Worm (Caenorhabditis elegans) whole organism, young adult: Measurements from ENCODE around the gene F55C5.10.

Experiments used
- B0019.2 ChIP-seq: fragments of 200-800 bp; sonication (Bioruptor generic); conservative IDR thresholded peaks from 2 replicates; pipeline ENCODE4 v1.3.6; 2022; ENCODE audit warnings: missing genetic modification reagents, missing genetic modification characterization, missing compliant biosample characterization
- C06A6.2 ChIP-seq: fragments of 200-800 bp; sonication (Bioruptor generic); conservative IDR thresholded peaks from 2 replicates; pipeline ENCODE4 v1.3.6; 2022; ENCODE audit warnings: missing genetic modification characterization, missing compliant biosample characterization
- D2030.7 ChIP-seq: fragments of 200-800 bp; sonication (Bioruptor generic); IDR thresholded peaks from 2 replicates; pipeline ENCODE4 v1.3.6; 2022; ENCODE audit warnings: missing genetic modification reagents, missing genetic modification characterization, missing compliant biosample characterization
- F23B12.7 ChIP-seq: sonication (generic microtip); optimal IDR thresholded peaks from 2 replicates; lab custom pipeline; 2017; ENCODE audit warnings: missing genetic modification characterization, mild to moderate bottlenecking, missing compliant biosample characterization, antibody characterized with exemption, moderate library complexity; ENCODE audit not compliant: insufficient read depth
- F39B2.1 ChIP-seq: fragments of 200-800 bp; sonication (Bioruptor generic); IDR thresholded peaks from 2 replicates; pipeline ENCODE4 v1.3.6; 2022; ENCODE audit warnings: missing genetic modification reagents, missing genetic modification characterization, missing compliant biosample characterization
- F49E8.2 ChIP-seq: sonication (generic microtip); optimal IDR thresholded peaks from 3 replicates; lab custom pipeline; 2017; ENCODE audit warnings: missing genetic modification characterization, mild to moderate bottlenecking, missing compliant biosample characterization, antibody characterized with exemption, moderate library complexity; ENCODE audit not compliant: insufficient read depth
- F57A8.1 ChIP-seq: fragments of 200-800 bp; sonication (Bioruptor generic); optimal IDR thresholded peaks from 2 replicates; lab custom pipeline; 2018; ENCODE audit warnings: mild to moderate bottlenecking, missing genetic modification characterization, moderate library complexity, missing compliant biosample characterization
- K11D2.4 ChIP-seq: fragments of 200-800 bp; sonication (Bioruptor generic); IDR thresholded peaks from 2 replicates; pipeline ENCODE4 v1.3.6; 2022; ENCODE audit warnings: missing genetic modification reagents, missing genetic modification characterization, missing compliant biosample characterization
- Y53G8AR.9 ChIP-seq: fragments of 200-800 bp; sonication (Bioruptor generic); conservative IDR thresholded peaks from 2 replicates; pipeline ENCODE4 v1.3.6; 2022; ENCODE audit warnings: missing genetic modification reagents, missing genetic modification characterization, missing compliant biosample characterization
- Y79H2A.3 ChIP-seq: fragments of 200-800 bp; sonication (Bioruptor generic); conservative IDR thresholded peaks from 2 replicates; pipeline ENCODE4 v1.3.6; 2022; ENCODE audit warnings: missing genetic modification reagents, missing genetic modification characterization, missing compliant biosample characterization
- Y95B8A.8 ChIP-seq: fragments of 200-800 bp; sonication (Bioruptor generic); IDR thresholded peaks from 2 replicates; pipeline ENCODE4 v1.3.6; 2022; ENCODE audit warnings: missing genetic modification reagents, missing genetic modification characterization, missing compliant biosample characterization
- ama-1 ChIP-seq, 3 experiments: fragments of 150-350 bp in 1 of 3; sonication (generic microtip) in 2 of 3; optimal IDR thresholded peaks; 2 replicates each; lab custom pipeline; 2014 to 2018; ENCODE audit warnings: missing biosample characterization in 2 of 3, missing genetic modification characterization in 2 of 3, missing genetic modification reagents in 2 of 3
- atf-7 ChIP-seq: sonication (generic microtip); optimal IDR thresholded peaks from 2 replicates; lab custom pipeline; 2017; ENCODE audit warnings: mild to moderate bottlenecking, missing genetic modification characterization, missing compliant biosample characterization
- attf-3 ChIP-seq: fragments of 200-800 bp; sonication (Bioruptor generic); conservative IDR thresholded peaks from 2 replicates; pipeline ENCODE4 v1.3.6; 2022; ENCODE audit warnings: missing genetic modification reagents, missing genetic modification characterization, missing compliant biosample characterization
- attf-5 ChIP-seq: fragments of 200-800 bp; sonication (Bioruptor generic); optimal IDR thresholded peaks from 2 replicates; lab custom pipeline; 2018; ENCODE audit warnings: mild to moderate bottlenecking, missing genetic modification characterization, missing compliant biosample characterization
- attf-6 ChIP-seq: fragments of 200-800 bp; sonication (Bioruptor generic); IDR thresholded peaks from 2 replicates; pipeline ENCODE4 v1.3.6; 2022; ENCODE audit warnings: missing genetic modification reagents, missing genetic modification characterization, missing compliant biosample characterization
- bed-2 ChIP-seq: fragments of 200-800 bp; sonication (Bioruptor generic); IDR thresholded peaks from 2 replicates; pipeline ENCODE4 v1.3.6; 2022; ENCODE audit warnings: missing genetic modification reagents, missing genetic modification characterization, missing compliant biosample characterization
- cebp-1 ChIP-seq, 2 experiments: fragments of 200-800 bp in 1 of 2; sonication (Bioruptor generic) in 1 of 2; sonication (generic microtip) in 1 of 2; IDR thresholded peaks in 1 of 2; optimal IDR thresholded peaks in 1 of 2; 2 replicates each; pipeline versions ENCODE4 v1.3.6 to Lab custom; 2017 to 2022; ENCODE audit warnings: missing compliant biosample characterization in 2 of 2, missing genetic modification characterization in 2 of 2, mild to moderate bottlenecking in 1 of 2, missing genetic modification reagents in 1 of 2, moderate library complexity in 1 of 2
- ceh-27 ChIP-seq: fragments of 200-800 bp; sonication (Bioruptor generic); optimal IDR thresholded peaks from 2 replicates; lab custom pipeline; 2018; ENCODE audit warnings: mild to moderate bottlenecking, missing genetic modification characterization, moderate library complexity, missing compliant biosample characterization
- chd-7 ChIP-seq: sonication (generic microtip); optimal IDR thresholded peaks from 2 replicates; lab custom pipeline; 2016; ENCODE audit warnings: mild to moderate bottlenecking, missing genetic modification characterization, moderate library complexity, missing compliant biosample characterization
- dox-1 ChIP-seq: fragments of 200-800 bp; sonication (Bioruptor generic); IDR thresholded peaks from 2 replicates; pipeline ENCODE4 v1.3.6; 2022; ENCODE audit warnings: missing genetic modification reagents, missing genetic modification characterization, missing compliant biosample characterization
- egl-18 ChIP-seq: fragments of 200-800 bp; sonication (Bioruptor generic); IDR thresholded peaks from 2 replicates; pipeline ENCODE4 v1.3.6; 2022; ENCODE audit warnings: missing genetic modification reagents, missing genetic modification characterization, missing compliant biosample characterization
- egrh-3 ChIP-seq: fragments of 200-800 bp; sonication (Bioruptor generic); IDR thresholded peaks from 2 replicates; pipeline ENCODE4 v1.3.6; 2022; ENCODE audit warnings: missing genetic modification reagents, missing genetic modification characterization, missing compliant biosample characterization
- him-1 ChIP-seq: sonication (generic microtip); optimal IDR thresholded peaks from 2 replicates; lab custom pipeline; 2016; ENCODE audit warnings: missing genotype, missing genetic modification reagents, missing genetic modification characterization, missing compliant biosample characterization
- hmg-1.2 ChIP-seq: fragments of 200-800 bp; sonication (Bioruptor generic); IDR thresholded peaks from 2 replicates; pipeline ENCODE4 v1.3.6; 2022; ENCODE audit warnings: missing genetic modification reagents, missing genetic modification characterization, missing compliant biosample characterization
- hsf-1 ChIP-seq: fragments of 200-800 bp; sonication (Bioruptor generic); IDR thresholded peaks from 2 replicates; pipeline ENCODE4 v1.3.6; 2022; ENCODE audit warnings: missing genetic modification reagents, missing genetic modification characterization, missing compliant biosample characterization
- let-526 ChIP-seq: fragments of 200-800 bp; sonication (Bioruptor generic); IDR thresholded peaks from 2 replicates; pipeline ENCODE4 v1.3.6; 2022; ENCODE audit warnings: missing genetic modification reagents, missing genetic modification characterization, missing compliant biosample characterization
- lin-26 ChIP-seq: fragments of 200-800 bp; sonication (Bioruptor generic); IDR thresholded peaks from 2 replicates; pipeline ENCODE4 v1.3.6; 2022; ENCODE audit warnings: missing genetic modification reagents, missing genetic modification characterization, missing compliant biosample characterization
- lin-40 ChIP-seq: sonication (generic microtip); optimal IDR thresholded peaks from 2 replicates; lab custom pipeline; 2016; ENCODE audit warnings: missing genetic modification characterization, mild to moderate bottlenecking, missing compliant biosample characterization, missing genotype, missing genetic modification reagents
- lsl-1 ChIP-seq: fragments of 200-800 bp; sonication (Bioruptor generic); optimal IDR thresholded peaks from 2 replicates; lab custom pipeline; 2018; ENCODE audit warnings: mild to moderate bottlenecking, missing genetic modification characterization, moderate library complexity, missing compliant biosample characterization
- madf-10 ChIP-seq: sonication (generic microtip); optimal IDR thresholded peaks from 2 replicates; lab custom pipeline; 2016; ENCODE audit warnings: mild to moderate bottlenecking, missing genetic modification characterization, missing compliant biosample characterization
- madf-3 ChIP-seq: fragments of 200-800 bp; sonication (Bioruptor generic); IDR thresholded peaks from 2 replicates; pipeline ENCODE4 v1.3.6; 2022; ENCODE audit warnings: missing genetic modification reagents, missing genetic modification characterization, missing compliant biosample characterization
- madf-6 ChIP-seq: fragments of 200-800 bp; sonication (Bioruptor generic); IDR thresholded peaks from 2 replicates; pipeline ENCODE4 v1.3.6; 2022; ENCODE audit warnings: missing genetic modification reagents, missing genetic modification characterization, missing compliant biosample characterization
- madf-8 ChIP-seq: fragments of 200-800 bp; sonication (Bioruptor generic); conservative IDR thresholded peaks from 2 replicates; pipeline ENCODE4 v1.3.6; 2022; ENCODE audit warnings: missing genetic modification reagents, missing genetic modification characterization, missing compliant biosample characterization
- mcd-1 ChIP-seq: fragments of 200-800 bp; sonication (Bioruptor generic); IDR thresholded peaks from 2 replicates; pipeline ENCODE4 v1.3.6; 2022; ENCODE audit warnings: missing genetic modification reagents, missing genetic modification characterization, missing compliant biosample characterization
- mxl-1 ChIP-seq: sonication (generic microtip); optimal IDR thresholded peaks from 2 replicates; lab custom pipeline; 2016; ENCODE audit warnings: missing genetic modification characterization, missing compliant biosample characterization
- nfyb-1 ChIP-seq: fragments of 200-800 bp; sonication (Bioruptor generic); IDR thresholded peaks from 2 replicates; pipeline ENCODE4 v1.3.6; 2022; ENCODE audit warnings: missing genetic modification reagents, missing genetic modification characterization, missing compliant biosample characterization
- nhr-179 ChIP-seq: sonication (generic microtip); optimal IDR thresholded peaks from 2 replicates; lab custom pipeline; 2016; ENCODE audit warnings: mild to moderate bottlenecking, missing genetic modification characterization, missing compliant biosample characterization
- nhr-80 ChIP-seq: sonication (generic microtip); optimal IDR thresholded peaks from 2 replicates; lab custom pipeline; 2016; ENCODE audit warnings: missing genetic modification characterization, missing compliant biosample characterization
- pbrm-1 ChIP-seq: fragments of 200-800 bp; sonication (Bioruptor generic); IDR thresholded peaks from 2 replicates; pipeline ENCODE4 v1.3.6; 2022; ENCODE audit warnings: missing genetic modification reagents, missing genetic modification characterization, missing compliant biosample characterization
- snpc-4 ChIP-seq, 5 experiments: fragments of 150-350 bp in 1 of 5; sonication (generic microtip) in 4 of 5; optimal IDR thresholded peaks; 2 replicates each; lab custom pipeline; 2014 to 2018; ENCODE audit warnings: missing genetic modification characterization in 5 of 5, missing biosample characterization in 3 of 5, antibody characterized with exemption in 2 of 5, mild to moderate bottlenecking in 2 of 5, missing compliant biosample characterization in 2 of 5, missing genotype in 2 of 5, moderate library complexity in 2 of 5, missing genetic modification reagents in 1 of 5
- tlf-1 ChIP-seq: fragments of 200-800 bp; sonication (Bioruptor generic); optimal IDR thresholded peaks from 2 replicates; lab custom pipeline; 2018; ENCODE audit warnings: mild to moderate bottlenecking, missing genetic modification characterization, missing compliant biosample characterization
- ztf-25 ChIP-seq: fragments of 200-800 bp; sonication (Bioruptor generic); IDR thresholded peaks from 2 replicates; pipeline ENCODE4 v1.3.6; 2022; ENCODE audit warnings: missing genetic modification reagents, missing genetic modification characterization, missing compliant biosample characterization
- ztf-3 ChIP-seq: fragments of 200-800 bp; sonication (Bioruptor generic); optimal IDR thresholded peaks from 2 replicates; lab custom pipeline; 2018; ENCODE audit warnings: mild to moderate bottlenecking, missing genetic modification characterization, missing compliant biosample characterization

F55C5.10 gene

DNA sequence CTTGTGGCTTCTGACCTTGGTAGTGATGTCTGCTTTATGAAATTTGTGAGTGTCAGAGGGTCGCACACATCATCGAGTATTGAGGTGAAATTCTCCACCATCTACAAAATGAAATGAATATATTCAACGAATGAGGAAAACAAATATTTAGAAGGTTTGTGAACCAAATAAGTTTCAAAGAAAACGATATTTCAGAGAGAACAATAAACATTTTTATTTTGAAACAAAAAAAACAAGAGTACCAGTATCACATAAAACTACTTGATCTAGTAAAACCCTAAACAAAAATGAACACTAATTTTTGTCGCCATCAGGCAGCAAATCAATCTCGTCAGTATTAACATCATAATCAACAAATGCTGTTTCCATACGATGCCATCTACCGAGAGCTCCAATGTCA is 33.8 kb downstream of the F55C5.10 start, which contains the start of gene R04F11.3:
R04F11.3 (minus strand) TSS at position 101 of the 400 bp plus-strand sequence.
- no peak for TF ChIP-seq let-526 (GFP tag; lab: Robert Waterston, UW)
- TF ChIP-seq attf-6, result no peak
- no peak for TF ChIP-seq Y95B8A.8 (GFP tag; lab: Robert Waterston, UW)
- TF ChIP-seq ama-1 (optimal IDR thresholded peaks at IDR 0.05; lab: Kevin White, UChicago), result no peak
- no peak for TF ChIP-seq ama-1 (GFP tag; optimal IDR thresholded peaks at IDR 0.05; lab: Kevin White, UChicago)
- no peak for TF ChIP-seq K11D2.4 (GFP tag; lab: Robert Waterston, UW)
- no peak for TF ChIP-seq F57A8.1 (GFP tag; lab: Kevin White, UChicago)
- no peak for TF ChIP-seq ztf-25

DNA sequence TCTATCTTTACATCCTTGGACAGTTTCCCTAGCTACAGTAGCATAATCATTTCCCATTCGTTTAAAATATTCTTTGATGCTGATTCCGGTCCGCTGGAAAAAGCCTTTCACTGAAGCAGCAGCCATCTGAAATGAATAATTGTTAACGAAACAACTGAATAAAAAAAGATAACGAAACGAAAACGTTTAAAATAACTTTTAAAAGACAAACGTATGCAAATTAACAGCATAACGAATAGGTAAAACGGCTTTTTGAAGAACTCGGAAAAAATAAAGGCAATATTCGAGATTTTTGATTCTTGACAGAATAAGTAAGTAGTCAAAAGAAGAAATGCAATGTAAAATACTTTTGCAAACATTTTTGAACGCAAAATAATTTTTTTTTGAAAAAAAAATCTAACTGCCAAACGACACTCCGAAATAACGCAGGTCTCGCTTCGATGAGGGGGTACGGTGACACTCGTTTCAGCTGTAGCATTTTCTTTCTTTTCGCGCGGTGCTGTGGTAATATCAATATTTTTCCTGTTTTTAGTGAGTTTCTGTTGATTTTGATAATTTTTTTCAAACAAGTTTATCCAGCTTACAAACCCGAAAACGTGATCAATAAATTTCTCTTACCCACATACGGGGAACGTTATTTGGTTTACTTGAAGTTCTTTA is 34.7 kb downstream of the F55C5.10 start, which contains the start of the genes R04F11.5 and R04F11.2:
R04F11.5 (minus strand) TSS at position 126 of the 660 bp plus-strand sequence.
R04F11.2 (plus strand) TSS at position 488 of the 660 bp plus-strand sequence.
- no peak for TF ChIP-seq chd-7
- TF ChIP-seq hmg-1.2 (GFP tag; lab: Robert Waterston, UW), result peak; percentile 58
- TF ChIP-seq pbrm-1 (GFP tag; lab: Robert Waterston, UW), result peak; percentile 47; the same call in 1 of the 2 replicates
- peak; percentile 95 for TF ChIP-seq lsl-1 (GFP tag; lab: Kevin White, UChicago)
- TF ChIP-seq dox-1 (GFP tag; lab: Robert Waterston, UW), result peak; percentile 79
- peak; percentile 46; the same call in 1 of the 2 replicates for TF ChIP-seq Y53G8AR.9 (GFP tag; lab: Robert Waterston, UW)
- TF ChIP-seq mxl-1 (tag; lab: Kevin White, UChicago), result no peak
- TF ChIP-seq egl-18, result no peak
- no peak for TF ChIP-seq atf-7 (tag; lab: Kevin White, UChicago)
- peak; percentile 66 for TF ChIP-seq F23B12.7
- TF ChIP-seq nhr-80 (tag; lab: Kevin White, UChicago), result no peak
- TF ChIP-seq nhr-179 (tag; lab: Kevin White, UChicago), result no peak
- no peak for TF ChIP-seq B0019.2
- TF ChIP-seq lin-40, result peak; percentile 54
- peak; percentile 64 for TF ChIP-seq F49E8.2
- TF ChIP-seq egrh-3 (GFP tag; lab: Robert Waterston, UW), result no peak
- no peak for TF ChIP-seq madf-10 (tag; lab: Kevin White, UChicago)
- peak; percentile 58 for TF ChIP-seq D2030.7 (GFP tag; lab: Robert Waterston, UW)
- 0 out of 2 replicates have a peak, but pooled peaks have one; percentile 55 for TF ChIP-seq hsf-1
- no peak for TF ChIP-seq F39B2.1 (GFP tag; lab: Robert Waterston, UW)
- peak; percentile 88 for TF ChIP-seq madf-6 (GFP tag; lab: Robert Waterston, UW)
- no peak for TF ChIP-seq him-1 (tag; lab: Kevin White, UChicago)
- peak; percentile 67 for TF ChIP-seq madf-8
- TF ChIP-seq Y95B8A.8 (GFP tag; lab: Robert Waterston, UW), result peak; percentile 79
- no peak for TF ChIP-seq cebp-1 (GFP tag; IDR thresholded peaks at IDR 0.05; lab: Robert Waterston, UW)
- TF ChIP-seq cebp-1 (tag; optimal IDR thresholded peaks at IDR 0.05; lab: Kevin White, UChicago), result peak; percentile 52
- no peak for TF ChIP-seq C06A6.2
- TF ChIP-seq Y79H2A.3 (GFP tag; lab: Robert Waterston, UW), result no peak
- TF ChIP-seq bed-2 (GFP tag; lab: Robert Waterston, UW), result no peak
- TF ChIP-seq snpc-4 (GFP tag; optimal IDR thresholded peaks at IDR 0.05; lab: Kevin White, UChicago), result no peak
- peak; percentile 31 to 66 (median 38) for TF ChIP-seq snpc-4 (tag; optimal IDR thresholded peaks at IDR 0.05; lab: Kevin White, UChicago)
- TF ChIP-seq madf-3 (GFP tag; lab: Robert Waterston, UW), result 0 out of 2 replicates have a peak, but pooled peaks have one; percentile 60
- TF ChIP-seq attf-5 (GFP tag; lab: Kevin White, UChicago), result peak; percentile 88
- peak; percentile 36; the same call in 1 of the 2 replicates for TF ChIP-seq nfyb-1
- TF ChIP-seq ceh-27, result peak; percentile 39
- no peak for TF ChIP-seq ztf-3 (GFP tag; lab: Kevin White, UChicago)
- peak; percentile 64 for TF ChIP-seq mcd-1
- TF ChIP-seq attf-3 (GFP tag; lab: Robert Waterston, UW), result peak; percentile 99
- peak; percentile 40 for TF ChIP-seq tlf-1 (GFP tag; lab: Kevin White, UChicago)
- no peak for TF ChIP-seq lin-26
